Worm (Caenorhabditis elegans) whole organism, young adult: ENCODE results near the gene srtx-1.

Experiments used
- B0261.1 ChIP-seq: sonication (generic microtip); optimal IDR thresholded peaks from 2 replicates; lab custom pipeline; 2016; ENCODE audit warnings: mild to moderate bottlenecking, missing genetic modification characterization, moderate library complexity, missing compliant biosample characterization
- C17E4.6 ChIP-seq: fragments of 200-800 bp; sonication (Bioruptor generic); IDR thresholded peaks from 2 replicates; pipeline ENCODE4 v1.3.6; 2022; ENCODE audit warnings: missing genetic modification reagents, missing genetic modification characterization, missing compliant biosample characterization
- D2030.7 ChIP-seq: fragments of 200-800 bp; sonication (Bioruptor generic); IDR thresholded peaks from 2 replicates; pipeline ENCODE4 v1.3.6; 2022; ENCODE audit warnings: missing genetic modification reagents, missing genetic modification characterization, missing compliant biosample characterization
- K12H6.12 ChIP-seq: fragments of 200-800 bp; sonication (Bioruptor generic); optimal IDR thresholded peaks from 2 replicates; lab custom pipeline; 2018; ENCODE audit warnings: mild to moderate bottlenecking, missing genetic modification characterization, missing compliant biosample characterization
- T26A5.8 ChIP-seq: sonication (generic microtip); optimal IDR thresholded peaks from 2 replicates; lab custom pipeline; 2016; ENCODE audit warnings: missing genetic modification characterization, missing compliant biosample characterization
- Y67H2A.10 ChIP-seq: fragments of 200-800 bp; sonication (Bioruptor generic); conservative IDR thresholded peaks from 2 replicates; pipeline ENCODE4 v1.3.6; 2022; ENCODE audit warnings: missing genetic modification reagents, missing genetic modification characterization, missing compliant biosample characterization
- Y95B8A.8 ChIP-seq: fragments of 200-800 bp; sonication (Bioruptor generic); IDR thresholded peaks from 2 replicates; pipeline ENCODE4 v1.3.6; 2022; ENCODE audit warnings: missing genetic modification reagents, missing genetic modification characterization, missing compliant biosample characterization
- ama-1 ChIP-seq, 3 experiments: fragments of 150-350 bp in 1 of 3; sonication (generic microtip) in 2 of 3; optimal IDR thresholded peaks; 2 replicates each; lab custom pipeline; 2014 to 2018; ENCODE audit warnings: missing biosample characterization in 2 of 3, missing genetic modification characterization in 2 of 3, missing genetic modification reagents in 2 of 3
- cebp-1 ChIP-seq, 2 experiments: fragments of 200-800 bp in 1 of 2; sonication (Bioruptor generic) in 1 of 2; sonication (generic microtip) in 1 of 2; IDR thresholded peaks in 1 of 2; optimal IDR thresholded peaks in 1 of 2; 2 replicates each; pipeline versions ENCODE4 v1.3.6 to Lab custom; 2017 to 2022; ENCODE audit warnings: missing compliant biosample characterization in 2 of 2, missing genetic modification characterization in 2 of 2, mild to moderate bottlenecking in 1 of 2, missing genetic modification reagents in 1 of 2, moderate library complexity in 1 of 2
- chd-7 ChIP-seq: sonication (generic microtip); optimal IDR thresholded peaks from 2 replicates; lab custom pipeline; 2016; ENCODE audit warnings: mild to moderate bottlenecking, missing genetic modification characterization, moderate library complexity, missing compliant biosample characterization
- dox-1 ChIP-seq: fragments of 200-800 bp; sonication (Bioruptor generic); IDR thresholded peaks from 2 replicates; pipeline ENCODE4 v1.3.6; 2022; ENCODE audit warnings: missing genetic modification reagents, missing genetic modification characterization, missing compliant biosample characterization
- egrh-3 ChIP-seq: fragments of 200-800 bp; sonication (Bioruptor generic); IDR thresholded peaks from 2 replicates; pipeline ENCODE4 v1.3.6; 2022; ENCODE audit warnings: missing genetic modification reagents, missing genetic modification characterization, missing compliant biosample characterization
- gei-17 ChIP-seq: fragments of 200-800 bp; sonication (Bioruptor generic); optimal IDR thresholded peaks from 2 replicates; lab custom pipeline; 2018; ENCODE audit warnings: mild to moderate bottlenecking, missing genetic modification characterization, missing compliant biosample characterization
- hmg-1.2 ChIP-seq: fragments of 200-800 bp; sonication (Bioruptor generic); IDR thresholded peaks from 2 replicates; pipeline ENCODE4 v1.3.6; 2022; ENCODE audit warnings: missing genetic modification reagents, missing genetic modification characterization, missing compliant biosample characterization
- hsf-1 ChIP-seq: fragments of 200-800 bp; sonication (Bioruptor generic); IDR thresholded peaks from 2 replicates; pipeline ENCODE4 v1.3.6; 2022; ENCODE audit warnings: missing genetic modification reagents, missing genetic modification characterization, missing compliant biosample characterization
- lin-26 ChIP-seq: fragments of 200-800 bp; sonication (Bioruptor generic); IDR thresholded peaks from 2 replicates; pipeline ENCODE4 v1.3.6; 2022; ENCODE audit warnings: missing genetic modification reagents, missing genetic modification characterization, missing compliant biosample characterization
- lsl-1 ChIP-seq: fragments of 200-800 bp; sonication (Bioruptor generic); optimal IDR thresholded peaks from 2 replicates; lab custom pipeline; 2018; ENCODE audit warnings: mild to moderate bottlenecking, missing genetic modification characterization, moderate library complexity, missing compliant biosample characterization
- madf-3 ChIP-seq: fragments of 200-800 bp; sonication (Bioruptor generic); IDR thresholded peaks from 2 replicates; pipeline ENCODE4 v1.3.6; 2022; ENCODE audit warnings: missing genetic modification reagents, missing genetic modification characterization, missing compliant biosample characterization
- madf-8 ChIP-seq: fragments of 200-800 bp; sonication (Bioruptor generic); conservative IDR thresholded peaks from 2 replicates; pipeline ENCODE4 v1.3.6; 2022; ENCODE audit warnings: missing genetic modification reagents, missing genetic modification characterization, missing compliant biosample characterization
- nfya-2 ChIP-seq: fragments of 200-800 bp; sonication (Bioruptor generic); IDR thresholded peaks from 2 replicates; pipeline ENCODE4 v1.3.6; 2022; ENCODE audit warnings: missing genetic modification reagents, missing genetic modification characterization, missing compliant biosample characterization
- pbrm-1 ChIP-seq: fragments of 200-800 bp; sonication (Bioruptor generic); IDR thresholded peaks from 2 replicates; pipeline ENCODE4 v1.3.6; 2022; ENCODE audit warnings: missing genetic modification reagents, missing genetic modification characterization, missing compliant biosample characterization
- pha-4 ChIP-seq: fragments of 150-350 bp; sonication (generic microtip); optimal IDR thresholded peaks from 2 replicates; lab custom pipeline; 2014; ENCODE audit warnings: missing biosample characterization, missing genetic modification reagents, missing genetic modification characterization
- sdz-38 ChIP-seq: sonication (generic microtip); optimal IDR thresholded peaks from 2 replicates; lab custom pipeline; 2016; ENCODE audit warnings: missing genotype, missing genetic modification characterization, missing compliant biosample characterization
- snpc-1.3 ChIP-seq: sonication (generic microtip); optimal IDR thresholded peaks from 2 replicates; lab custom pipeline; 2017; ENCODE audit warnings: missing genetic modification characterization, mild to moderate bottlenecking, missing compliant biosample characterization, antibody characterized with exemption, moderate library complexity, missing genotype, missing genetic modification reagents; ENCODE audit not compliant: insufficient read depth
- snpc-4 ChIP-seq, 5 experiments: fragments of 150-350 bp in 1 of 5; sonication (generic microtip) in 4 of 5; optimal IDR thresholded peaks; 2 replicates each; lab custom pipeline; 2014 to 2018; ENCODE audit warnings: missing genetic modification characterization in 5 of 5, missing biosample characterization in 3 of 5, antibody characterized with exemption in 2 of 5, mild to moderate bottlenecking in 2 of 5, missing compliant biosample characterization in 2 of 5, missing genotype in 2 of 5, moderate library complexity in 2 of 5, missing genetic modification reagents in 1 of 5
- unc-130 ChIP-seq: sonication (generic microtip); optimal IDR thresholded peaks from 2 replicates; lab custom pipeline; 2016; ENCODE audit warnings: missing genetic modification reagents, missing genetic modification characterization, missing compliant biosample characterization
- zfh-2 ChIP-seq: fragments of 200-800 bp; sonication (Bioruptor generic); conservative IDR thresholded peaks from 2 replicates; pipeline ENCODE4 v1.3.6; 2022; ENCODE audit warnings: missing genetic modification reagents, missing genetic modification characterization, missing compliant biosample characterization
- zim-3 ChIP-seq: sonication (generic microtip); optimal IDR thresholded peaks from 2 replicates; lab custom pipeline; 2017; ENCODE audit warnings: mild to moderate bottlenecking, missing genetic modification characterization, moderate library complexity, missing compliant biosample characterization
- ztf-22 ChIP-seq: fragments of 200-800 bp; sonication (Bioruptor generic); optimal IDR thresholded peaks from 2 replicates; lab custom pipeline; 2018; ENCODE audit warnings: mild to moderate bottlenecking, missing genetic modification characterization, moderate library complexity, missing compliant biosample characterization
- ztf-26 ChIP-seq: sonication (generic microtip); optimal IDR thresholded peaks from 2 replicates; lab custom pipeline; 2017; ENCODE audit warnings: missing genetic modification characterization, missing compliant biosample characterization
- ztf-6 ChIP-seq: fragments of 200-800 bp; sonication (Bioruptor generic); IDR thresholded peaks from 2 replicates; pipeline ENCODE4 v1.3.6; 2022; ENCODE audit warnings: missing genetic modification reagents, missing genetic modification characterization, missing compliant biosample characterization

Gene srtx-1

ce11 chrIV:7386835-7387551, 34.0 kb upstream of the srtx-1 start (continued):
- no peak for TF ChIP-seq hsf-1
- TF ChIP-seq ama-1 (optimal IDR thresholded peaks at IDR 0.05; lab: Kevin White, UChicago), result no peak
- TF ChIP-seq ama-1 (GFP tag; optimal IDR thresholded peaks at IDR 0.05; lab: Kevin White, UChicago), result no peak
- TF ChIP-seq D2030.7 (GFP tag; lab: Robert Waterston, UW), result no peak
- TF ChIP-seq zim-3 (tag; lab: Kevin White, UChicago), result no peak
- no peak for TF ChIP-seq ztf-26 (tag; lab: Kevin White, UChicago)
- TF ChIP-seq unc-130 (GFP tag; lab: Kevin White, UChicago), result no peak
- TF ChIP-seq gei-17, result no peak
- no peak for TF ChIP-seq snpc-4 (GFP tag; optimal IDR thresholded peaks at IDR 0.05; lab: Kevin White, UChicago)
- no peak for TF ChIP-seq snpc-4 (tag; optimal IDR thresholded peaks at IDR 0.05; lab: Kevin White, UChicago)
- TF ChIP-seq egrh-3 (GFP tag; lab: Robert Waterston, UW), result no peak

DNA sequence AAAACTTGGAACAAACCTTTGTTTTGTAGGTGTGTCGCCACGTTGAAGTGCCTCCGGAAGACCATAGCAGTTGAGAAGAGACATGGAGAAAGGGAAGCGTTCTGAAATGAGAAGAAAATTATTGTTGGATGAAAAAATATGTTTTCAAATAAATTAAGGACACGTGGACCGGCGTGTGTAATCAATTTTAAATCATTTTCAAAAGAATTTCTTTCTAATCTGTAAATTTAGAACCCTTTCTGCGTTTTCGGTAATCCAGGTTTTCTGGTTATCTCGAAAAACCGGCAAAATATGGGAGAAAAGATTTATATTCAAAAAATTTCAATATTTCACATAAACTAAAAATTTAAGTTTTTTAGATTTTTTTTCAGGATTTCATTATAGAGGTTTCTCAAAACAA, 32.2 kb upstream of the srtx-1 start, which contains the start of gene mob-3:
Gene mob-3, minus strand, starts transcription at position 101 of the 400 bp plus-strand sequence.
- no peak for TF ChIP-seq sdz-38
- no peak for TF ChIP-seq ztf-22 (GFP tag; lab: Kevin White, UChicago)
- no peak for TF ChIP-seq C17E4.6

DNA sequence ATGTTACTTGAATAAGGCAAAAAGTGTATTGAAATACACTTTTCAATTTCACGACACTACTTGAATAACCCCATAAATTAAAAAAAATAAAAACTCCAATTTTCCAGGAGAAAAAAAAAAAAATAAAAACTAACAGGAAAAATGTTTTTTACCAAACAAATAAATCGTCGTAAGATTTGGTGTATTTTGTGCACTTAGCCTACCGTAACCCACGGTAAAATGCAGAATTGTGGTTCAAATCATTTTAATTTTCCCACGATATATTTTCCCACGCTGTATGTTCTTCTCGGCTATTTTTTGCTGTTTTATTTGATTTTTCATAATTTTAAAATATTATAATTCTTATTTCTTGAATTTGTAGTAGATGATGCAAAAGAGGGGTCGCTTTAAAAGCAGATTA, 31.3 kb upstream of the srtx-1 start:
- TF ChIP-seq ztf-26 (tag; lab: Kevin White, UChicago), result no peak
- no peak for TF ChIP-seq pha-4
- peak; percentile 68 for TF ChIP-seq lsl-1
- TF ChIP-seq Y67H2A.10, result no peak
- no peak for TF ChIP-seq chd-7
- peak; percentile 18 for TF ChIP-seq snpc-1.3 (tag; lab: Kevin White, UChicago)

DNA sequence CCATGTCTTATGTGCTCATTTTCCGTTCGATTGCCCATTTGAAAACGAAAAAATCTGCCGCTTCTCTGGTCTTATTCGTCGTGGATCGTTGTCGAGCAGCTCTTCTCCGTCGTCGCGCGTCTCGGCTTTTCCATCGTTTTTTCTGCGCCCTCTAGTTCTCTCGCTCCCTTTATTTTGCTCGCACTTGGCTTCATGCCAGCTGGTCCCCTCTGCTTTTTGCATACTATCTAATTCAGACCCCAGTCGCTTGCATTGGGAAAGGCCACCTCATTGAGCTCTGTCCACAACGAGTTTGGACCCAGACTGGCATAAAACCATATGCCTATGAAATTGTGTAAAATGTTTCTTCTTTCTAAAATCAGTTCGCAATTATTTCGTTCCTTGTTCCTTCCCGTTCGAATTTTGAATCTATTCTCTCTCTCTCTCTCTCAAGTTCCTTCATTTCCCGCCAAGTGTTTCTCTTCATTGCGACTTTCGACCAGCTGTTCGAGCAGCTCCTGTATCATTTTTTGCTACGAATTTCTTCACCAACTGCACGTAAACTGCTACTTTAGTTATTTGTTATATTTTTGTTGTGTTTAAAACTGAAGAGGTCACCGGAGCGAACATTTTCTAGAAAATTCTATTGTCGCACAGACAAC, 30.8 kb upstream of the srtx-1 start:
- TF ChIP-seq K12H6.12 (tag; lab: Kevin White, UChicago) (peak; percentile 44), ztf-6 (GFP tag; lab: Robert Waterston, UW) (no peak), pha-4 (no peak), cebp-1 (GFP tag; IDR thresholded peaks at IDR 0.05; lab: Robert Waterston, UW) (no peak), cebp-1 (tag; optimal IDR thresholded peaks at IDR 0.05; lab: Kevin White, UChicago) (peak; percentile 0), B0261.1 (tag; lab: Kevin White, UChicago) (no peak), lin-26 (GFP tag; lab: Robert Waterston, UW) (0 out of 2 replicates have a peak, but pooled peaks have one; percentile 26), pbrm-1 (no peak), nfya-2 (GFP tag; lab: Robert Waterston, UW) (no peak), dox-1 (GFP tag; lab: Robert Waterston, UW) (0 out of 2 replicates have a peak, but pooled peaks have one; percentile 36), zfh-2 (GFP tag; lab: Robert Waterston, UW) (peak; percentile 74), Y95B8A.8 (no peak), hmg-1.2 (GFP tag; lab: Robert Waterston, UW) (peak; percentile 38; the same call in 1 of the 2 replicates), madf-3 (GFP tag; lab: Robert Waterston, UW) (0 out of 2 replicates have a peak, but pooled peaks have one; percentile 53), madf-8 (GFP tag; lab: Robert Waterston, UW) (no peak), ama-1 (optimal IDR thresholded peaks at IDR 0.05; lab: Kevin White, UChicago) (no peak), ama-1 (GFP tag; optimal IDR thresholded peaks at IDR 0.05; lab: Kevin White, UChicago) (no peak), T26A5.8 (no peak), hsf-1 (0 out of 2 replicates have a peak, but pooled peaks have one; percentile 44)
- TF ChIP-seq, all 124 proteins: peak for 8
